Worm (Caenorhabditis elegans) whole organism, young adult: ENCODE measurements around the gene glb-3.

ENCODE experiments used
- Y79H2A.3 ChIP-seq: fragments of 200-800 bp; sonication (Bioruptor generic); conservative IDR thresholded peaks from 2 replicates; pipeline ENCODE4 v1.3.6; 2022; ENCODE audit warnings: missing genetic modification reagents, missing genetic modification characterization, missing compliant biosample characterization
- hlh-12 ChIP-seq: sonication (generic microtip); optimal IDR thresholded peaks from 2 replicates; lab custom pipeline; 2016; ENCODE audit warnings: missing genetic modification characterization, missing compliant biosample characterization
- lin-54 ChIP-seq: fragments of 200-800 bp; sonication (Bioruptor generic); optimal IDR thresholded peaks from 2 replicates; lab custom pipeline; 2018; ENCODE audit warnings: mild to moderate bottlenecking, missing genetic modification characterization, missing compliant biosample characterization
- nfya-2 ChIP-seq: fragments of 200-800 bp; sonication (Bioruptor generic); IDR thresholded peaks from 2 replicates; pipeline ENCODE4 v1.3.6; 2022; ENCODE audit warnings: missing genetic modification reagents, missing genetic modification characterization, missing compliant biosample characterization
- nhr-120 ChIP-seq: fragments of 200-800 bp; sonication (Bioruptor generic); IDR thresholded peaks from 2 replicates; pipeline ENCODE4 v1.3.6; 2022; ENCODE audit warnings: missing genetic modification characterization, missing compliant biosample characterization
- somi-1 ChIP-seq: fragments of 200-800 bp; sonication (Bioruptor generic); optimal IDR thresholded peaks from 2 replicates; lab custom pipeline; 2018; ENCODE audit warnings: mild to moderate bottlenecking, missing genetic modification characterization, missing compliant biosample characterization
- unc-62 ChIP-seq: fragments of 150-350 bp; optimal IDR thresholded peaks from 2 replicates; lab custom pipeline; 2014; ENCODE audit warnings: missing biosample characterization, missing genetic modification reagents, missing genetic modification characterization
- ztf-26 ChIP-seq: sonication (generic microtip); optimal IDR thresholded peaks from 2 replicates; lab custom pipeline; 2017; ENCODE audit warnings: missing genetic modification characterization, missing compliant biosample characterization

DNA sequence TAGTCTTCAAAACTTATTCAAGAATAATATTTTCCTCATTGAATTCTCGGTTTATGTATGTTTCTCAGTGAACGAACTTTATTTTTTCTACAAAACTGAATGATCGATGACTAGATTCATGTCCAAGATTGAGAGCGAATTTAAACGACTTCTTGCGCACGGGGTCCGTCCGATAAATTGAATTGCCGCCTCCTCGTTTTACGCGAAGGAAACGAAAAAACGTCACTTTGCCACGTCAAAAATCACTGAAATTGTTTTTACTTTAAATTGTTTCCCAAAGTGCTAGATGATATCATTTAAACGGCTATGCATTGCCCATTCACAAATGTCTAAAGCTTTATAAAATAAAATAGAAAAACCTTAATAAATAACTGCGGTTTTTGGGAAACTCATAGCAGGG, 33.3 kb downstream of the glb-3 start:
- TF ChIP-seq Y79H2A.3 (no peak), nfya-2 (GFP tag; lab: Robert Waterston, UW) (no peak), nhr-120 (GFP tag; lab: Robert Waterston, UW) (no peak), unc-62 (GFP tag; lab: Kevin White, UChicago) (no peak), lin-54 (no peak), somi-1 (GFP tag; lab: Kevin White, UChicago) (no peak), hlh-12 (tag; lab: Kevin White, UChicago) (no peak), ztf-26 (no peak)
